Worm (Caenorhabditis elegans) whole organism, mixed stage, embryonic: Measurements from ENCODE around the gene nhr-223.

ENCODE experiments used
- M03D4.4 ChIP-seq: sonication (generic microtip); optimal IDR thresholded peaks from 2 replicates; lab custom pipeline; 2017; ENCODE audit warnings: mild to moderate bottlenecking, missing genetic modification characterization, missing compliant biosample characterization
- bed-3 ChIP-seq: fragments of 200-800 bp; sonication (Bioruptor generic); optimal IDR thresholded peaks from 3 replicates; lab custom pipeline; 2018; ENCODE audit warnings: mild to moderate bottlenecking, missing genetic modification characterization, moderate library complexity, missing compliant biosample characterization
- blmp-1 ChIP-seq: fragments of 150-350 bp; optimal IDR thresholded peaks from 2 replicates; lab custom pipeline; 2014; ENCODE audit warnings: missing biosample characterization, missing genetic modification characterization
- ceh-39 ChIP-seq: fragments of 150-350 bp; optimal IDR thresholded peaks from 2 replicates; lab custom pipeline; 2014; ENCODE audit warnings: missing biosample characterization, missing genetic modification characterization
- ceh-43 ChIP-seq: fragments of 200-800 bp; sonication (Bioruptor generic); optimal IDR thresholded peaks from 2 replicates; lab custom pipeline; 2018; ENCODE audit warnings: mild to moderate bottlenecking, missing genetic modification characterization, moderate library complexity, missing compliant biosample characterization
- ceh-83 ChIP-seq: fragments of 200-800 bp; sonication (Bioruptor generic); optimal IDR thresholded peaks from 2 replicates; lab custom pipeline; 2018; ENCODE audit warnings: mild to moderate bottlenecking, missing genetic modification characterization, missing compliant biosample characterization
- ces-1 ChIP-seq: fragments of 150-350 bp; optimal IDR thresholded peaks from 2 replicates; lab custom pipeline; 2014; ENCODE audit warnings: missing biosample characterization, missing genetic modification reagents, missing genetic modification characterization
- cnd-1 ChIP-seq: fragments of 200-800 bp; sonication (Bioruptor generic); optimal IDR thresholded peaks from 2 replicates; lab custom pipeline; 2018; ENCODE audit warnings: mild to moderate bottlenecking, missing genetic modification characterization, missing compliant biosample characterization
- drap-1 ChIP-seq: fragments of 200-800 bp; sonication (Bioruptor generic); optimal IDR thresholded peaks from 3 replicates; lab custom pipeline; 2018; ENCODE audit warnings: mild to moderate bottlenecking, missing genetic modification characterization, missing compliant biosample characterization
- elt-3 ChIP-seq: fragments of 150-350 bp; optimal IDR thresholded peaks from 2 replicates; lab custom pipeline; 2014; ENCODE audit warnings: missing biosample characterization, missing genetic modification characterization
- flh-1 ChIP-seq: fragments of 200-800 bp; sonication (Bioruptor generic); optimal IDR thresholded peaks from 2 replicates; lab custom pipeline; 2018; ENCODE audit warnings: mild to moderate bottlenecking, missing genetic modification characterization, moderate library complexity, missing compliant biosample characterization
- hlh-1 ChIP-seq: fragments of 150-350 bp; optimal IDR thresholded peaks from 2 replicates; lab custom pipeline; 2014; ENCODE audit warnings: missing biosample characterization, missing genetic modification reagents, missing genetic modification characterization
- lin-13 ChIP-seq: fragments of 150-350 bp; optimal IDR thresholded peaks from 2 replicates; lab custom pipeline; 2014; ENCODE audit warnings: missing biosample characterization, missing genetic modification characterization
- lin-32 ChIP-seq: fragments of 200-800 bp; sonication (Bioruptor generic); optimal IDR thresholded peaks from 2 replicates; lab custom pipeline; 2018; ENCODE audit warnings: mild to moderate bottlenecking, missing genetic modification characterization, missing compliant biosample characterization
- lsy-2 ChIP-seq: fragments of 150-350 bp; optimal IDR thresholded peaks from 2 replicates; lab custom pipeline; 2014; ENCODE audit warnings: missing biosample characterization, missing genetic modification characterization
- mab-5 ChIP-seq: fragments of 150-350 bp; optimal IDR thresholded peaks from 2 replicates; lab custom pipeline; 2014; ENCODE audit warnings: missing biosample characterization, missing genetic modification characterization
- mep-1 ChIP-seq: fragments of 150-350 bp; optimal IDR thresholded peaks from 2 replicates; lab custom pipeline; 2017; ENCODE audit warnings: missing biosample characterization, missing genetic modification reagents, missing genetic modification characterization, inconsistent platforms
- mls-2 ChIP-seq: sonication (generic microtip); optimal IDR thresholded peaks from 2 replicates; lab custom pipeline; 2016; ENCODE audit warnings: mild to moderate bottlenecking, missing genetic modification characterization, moderate library complexity, missing compliant biosample characterization
- nhr-12 ChIP-seq: fragments of 150-350 bp; optimal IDR thresholded peaks from 2 replicates; lab custom pipeline; 2014; ENCODE audit warnings: missing biosample characterization, missing genetic modification characterization
- nhr-2 ChIP-seq: fragments of 150-350 bp; optimal IDR thresholded peaks from 2 replicates; lab custom pipeline; 2014; ENCODE audit warnings: missing biosample characterization, missing genetic modification characterization
- nhr-237 ChIP-seq: fragments of 150-350 bp; optimal IDR thresholded peaks from 2 replicates; lab custom pipeline; 2014; ENCODE audit warnings: missing biosample characterization, missing genetic modification characterization
- nhr-28 ChIP-seq: fragments of 150-350 bp; optimal IDR thresholded peaks from 2 replicates; lab custom pipeline; 2014; ENCODE audit warnings: missing biosample characterization, missing genetic modification characterization
- nhr-76 ChIP-seq: sonication (generic microtip); optimal IDR thresholded peaks from 2 replicates; lab custom pipeline; 2017; ENCODE audit warnings: missing biosample characterization, missing genetic modification characterization
- pha-4 ChIP-seq: fragments of 150-350 bp; optimal IDR thresholded peaks from 2 replicates; lab custom pipeline; 2018; ENCODE audit warnings: missing biosample characterization, missing genetic modification reagents, missing genetic modification characterization
- sem-2 ChIP-seq: fragments of 200-800 bp; sonication (Bioruptor generic); optimal IDR thresholded peaks from 2 replicates; lab custom pipeline; 2018; ENCODE audit warnings: mild to moderate bottlenecking, missing genetic modification characterization, missing compliant biosample characterization
- snpc-4 ChIP-seq: fragments of 150-350 bp; optimal IDR thresholded peaks from 2 replicates; lab custom pipeline; 2014; ENCODE audit warnings: missing biosample characterization, missing genetic modification characterization
- sptf-1 ChIP-seq: sonication (generic microtip); optimal IDR thresholded peaks from 2 replicates; lab custom pipeline; 2017; ENCODE audit warnings: mild to moderate bottlenecking, missing genetic modification characterization, moderate library complexity, missing compliant biosample characterization
- tbx-8 ChIP-seq: fragments of 200-800 bp; sonication (Bioruptor generic); optimal IDR thresholded peaks from 2 replicates; lab custom pipeline; 2018; ENCODE audit warnings: mild to moderate bottlenecking, missing genetic modification characterization, moderate library complexity, missing compliant biosample characterization
- unc-39 ChIP-seq: fragments of 150-350 bp; optimal IDR thresholded peaks from 2 replicates; lab custom pipeline; 2014; ENCODE audit warnings: missing biosample characterization, missing genetic modification characterization
- unc-62 ChIP-seq: fragments of 150-350 bp; optimal IDR thresholded peaks from 2 replicates; lab custom pipeline; 2014; ENCODE audit warnings: missing biosample characterization, missing genetic modification reagents, missing genetic modification characterization
- zip-8 ChIP-seq: fragments of 150-350 bp; optimal IDR thresholded peaks from 2 replicates; lab custom pipeline; 2014; ENCODE audit warnings: missing biosample characterization, missing genetic modification characterization

Gene nhr-223

DNA sequence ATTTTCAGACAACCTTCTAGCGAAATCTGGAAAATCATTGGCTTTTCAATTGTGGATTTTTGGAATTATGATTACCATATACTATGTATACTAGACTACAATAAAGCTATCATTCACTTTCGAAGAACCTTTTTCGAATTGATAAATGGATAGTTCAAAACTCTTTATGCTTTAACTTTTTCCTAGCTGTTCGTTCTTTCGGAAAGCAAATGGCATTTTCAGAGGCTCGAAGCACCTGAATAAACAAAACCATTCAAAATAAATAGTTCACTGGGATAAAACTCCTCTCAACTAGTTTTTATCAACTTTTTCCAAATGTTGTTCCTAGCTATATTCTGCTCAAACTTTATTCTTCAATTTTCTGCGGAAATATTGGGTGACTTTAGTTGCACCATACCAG, 15.1 kb upstream of the nhr-223 start, which contains the start of gene T26E4.2:
Gene T26E4.2, plus strand, starts transcription at position 301 of the 400 bp plus-strand sequence.
- TF ChIP-seq lsy-2 (tag; lab: Kevin White, UChicago) (no peak), flh-1 (GFP tag; lab: Kevin White, UChicago) (no peak), mep-1 (no peak), unc-62 (GFP tag; lab: Kevin White, UChicago) (no peak), ces-1 (GFP tag; lab: Kevin White, UChicago) (no peak), nhr-12 (tag; lab: Kevin White, UChicago) (no peak), ceh-83 (no peak), sptf-1 (tag; lab: Kevin White, UChicago) (no peak), pha-4 (tag; lab: Kevin White, UChicago) (no peak), lin-13 (tag; lab: Kevin White, UChicago) (no peak), mls-2 (tag; lab: Kevin White, UChicago) (no peak), nhr-28 (tag; lab: Kevin White, UChicago) (no peak)

- TF ChIP-seq pha-4 (tag; lab: Kevin White, UChicago): no peak
- TF ChIP-seq, all 35 proteins: peak for 0
Measured at ce11 chrV:15782494-15782893, 13.7 kb upstream of the nhr-223 start, which contains the start of gene T26E4.3. Gene T26E4.3, plus strand, starts transcription at chrV:15782794.

DNA sequence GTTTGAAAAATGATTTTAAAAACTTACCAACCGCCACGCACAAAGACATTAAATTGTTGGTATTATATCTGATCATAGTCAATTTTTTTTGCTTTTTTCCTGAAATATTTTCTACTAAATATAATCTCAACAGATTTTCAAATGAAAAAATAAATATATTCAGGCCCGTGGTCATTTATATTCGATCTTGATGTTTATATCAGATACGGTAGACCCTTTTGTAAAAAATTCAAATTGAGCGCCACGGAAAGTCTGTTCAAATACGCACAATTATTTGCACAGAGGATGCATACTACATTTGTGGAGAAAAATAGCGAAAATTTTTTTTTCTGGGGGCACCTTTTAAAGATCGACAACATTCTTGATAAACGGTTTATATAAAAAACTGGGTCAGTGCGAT, 3.8 kb upstream of the nhr-223 start, which contains the start of gene T26E4.4:
Gene T26E4.4, minus strand, starts transcription at position 101 of the 400 bp plus-strand sequence.
- TF ChIP-seq unc-39 (tag; lab: Kevin White, UChicago) (no peak), lin-32 (GFP tag; lab: Kevin White, UChicago) (no peak), ceh-43 (GFP tag; lab: Kevin White, UChicago) (no peak), lin-13 (tag; lab: Kevin White, UChicago) (no peak), mep-1 (no peak), elt-3 (tag; lab: Kevin White, UChicago) (no peak), nhr-237 (tag; lab: Kevin White, UChicago) (no peak), snpc-4 (tag; lab: Kevin White, UChicago) (no peak), hlh-1 (tag; lab: Kevin White, UChicago) (no peak), nhr-2 (tag; lab: Kevin White, UChicago) (no peak), zip-8 (tag; lab: Kevin White, UChicago) (no peak), nhr-28 (tag; lab: Kevin White, UChicago) (no peak), drap-1 (GFP tag; lab: Kevin White, UChicago) (no peak), ces-1 (GFP tag; lab: Kevin White, UChicago) (no peak), lsy-2 (tag; lab: Kevin White, UChicago) (no peak), bed-3 (no peak), ceh-39 (tag; lab: Kevin White, UChicago) (no peak), sem-2 (GFP tag; lab: Kevin White, UChicago) (no peak), flh-1 (GFP tag; lab: Kevin White, UChicago) (no peak)
- TF ChIP-seq, all 35 proteins: peak for 0

DNA sequence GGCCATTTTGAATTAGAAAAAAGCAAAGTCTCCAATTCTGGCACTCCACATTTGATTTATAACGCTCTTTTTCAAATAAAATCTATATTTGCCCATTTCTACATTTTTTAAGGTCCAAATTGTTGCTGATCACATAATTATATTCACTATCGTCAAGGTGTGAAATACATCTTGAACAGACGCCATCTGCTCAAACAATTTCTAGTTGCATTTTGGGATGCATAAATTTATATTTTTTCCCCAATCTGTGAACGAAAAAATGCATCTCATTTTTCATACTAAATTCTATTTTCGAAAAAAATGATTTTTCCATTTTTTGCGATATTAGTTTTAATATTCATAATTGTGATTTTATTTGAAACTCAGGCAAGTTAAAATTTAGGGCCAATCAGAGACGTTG, 2.9 kb upstream of the nhr-223 start, which contains the start of gene T26E4.7:
Gene T26E4.7, plus strand, starts transcription at position 301 of the 400 bp plus-strand sequence.
- no peak for TF ChIP-seq lin-13 (tag; lab: Kevin White, UChicago)
- no peak for TF ChIP-seq flh-1 (GFP tag; lab: Kevin White, UChicago)
- no peak for TF ChIP-seq ceh-39 (tag; lab: Kevin White, UChicago)
- no peak for TF ChIP-seq unc-62 (GFP tag; lab: Kevin White, UChicago)
- no peak for TF ChIP-seq sptf-1 (tag; lab: Kevin White, UChicago)
- TF ChIP-seq drap-1 (GFP tag; lab: Kevin White, UChicago): no peak
- no peak for TF ChIP-seq nhr-237 (tag; lab: Kevin White, UChicago)
- no peak for TF ChIP-seq cnd-1 (tag; lab: Kevin White, UChicago)
- TF ChIP-seq ceh-43 (GFP tag; lab: Kevin White, UChicago): no peak
- TF ChIP-seq nhr-12 (tag; lab: Kevin White, UChicago): no peak
- TF ChIP-seq nhr-76: no peak
- no peak for TF ChIP-seq M03D4.4 (tag; lab: Kevin White, UChicago)
- no peak for TF ChIP-seq hlh-1 (tag; lab: Kevin White, UChicago)
- no peak for TF ChIP-seq tbx-8 (GFP tag; lab: Kevin White, UChicago)
- TF ChIP-seq blmp-1 (tag; lab: Kevin White, UChicago): no peak
- no peak for TF ChIP-seq mab-5
- TF ChIP-seq elt-3 (tag; lab: Kevin White, UChicago): no peak

DNA sequence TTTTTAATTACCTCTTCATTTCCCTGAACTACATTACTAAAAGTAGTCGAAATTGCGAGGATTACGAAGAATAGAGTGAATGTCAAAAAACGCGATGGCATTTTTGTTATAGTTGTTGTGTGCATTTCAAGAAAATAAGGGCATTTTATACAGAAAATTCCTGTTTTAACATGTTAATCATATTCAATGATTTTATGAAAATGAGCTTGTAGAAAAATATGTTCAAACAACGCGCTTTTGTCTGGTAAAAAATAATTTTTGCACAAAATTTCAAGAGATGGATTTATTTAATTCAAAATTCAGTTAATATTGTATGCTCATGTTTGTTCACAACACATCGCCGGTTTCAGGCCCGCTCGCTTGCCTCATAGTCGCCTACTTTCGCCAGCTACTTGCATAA, 1.9 kb downstream of the nhr-223 start, which contains the start of gene T26E4.10:
Gene T26E4.10, minus strand, starts transcription at position 101 of the 400 bp plus-strand sequence.
- no peak for TF ChIP-seq cnd-1 (tag; lab: Kevin White, UChicago)
